Worm (Caenorhabditis elegans): Measurements from ENCODE around the gene Y38C1BA.1.

Gene Y38C1BA.1

ce11 chrIV:1837134-1837533 is 33.4 kb upstream of the Y38C1BA.1 start:
- TF ChIP-seq aly-1 (tag; optimal IDR thresholded peaks at IDR 0.05), result no peak

- no peak for TF ChIP-seq ceh-13 (GFP tag; optimal IDR thresholded peaks at IDR 0.05)
- no peak for TF ChIP-seq ceh-36 (tag; optimal IDR thresholded peaks at IDR 0.05)
- no peak for TF ChIP-seq aly-1 (tag; optimal IDR thresholded peaks at IDR 0.05)
- no peak for TF ChIP-seq F13C5.2 (tag; optimal IDR thresholded peaks at IDR 0.05)
- TF ChIP-seq pes-1 (GFP tag; IDR thresholded peaks at IDR 0.05), result no peak
- no peak for TF ChIP-seq hnd-1 (tag; optimal IDR thresholded peaks at IDR 0.05)
- TF ChIP-seq scrt-1 (GFP tag; IDR thresholded peaks at IDR 0.05), result no peak
Measured at ce11 chrIV:1834972-1835371, 31.2 kb upstream of the Y38C1BA.1 start.

DNA sequence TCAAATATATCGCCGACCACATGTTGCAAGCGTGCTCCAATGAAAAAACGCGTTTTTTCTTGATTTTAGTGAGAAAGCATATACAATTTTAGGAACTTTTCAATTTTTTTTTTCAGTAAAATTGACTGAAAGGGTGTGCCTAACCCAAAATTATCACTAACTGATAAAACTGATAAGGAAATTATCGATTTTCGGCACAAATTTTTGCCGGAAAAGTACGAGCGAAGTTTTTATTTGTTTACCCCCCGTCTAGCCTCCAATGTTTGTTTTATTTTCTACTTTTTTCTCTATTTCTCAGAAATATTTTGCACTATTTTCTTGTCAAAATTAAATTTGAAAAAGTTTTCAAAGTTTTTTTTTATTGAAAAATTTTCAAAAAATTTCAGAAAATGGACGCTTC is 30.5 kb upstream of the Y38C1BA.1 start, which contains the start of gene ccm-2:
ccm-2 (plus strand) TSS at position 387 of the 400 bp plus-strand sequence.
- TF ChIP-seq scrt-1 (GFP tag; IDR thresholded peaks at IDR 0.05) (no peak), tbx-37 (GFP tag; conservative IDR thresholded peaks at IDR 0.05) (no peak), aly-1 (tag; optimal IDR thresholded peaks at IDR 0.05) (no peak), hmbx-1 (tag; optimal IDR thresholded peaks at IDR 0.05) (no peak), ceh-36 (tag; optimal IDR thresholded peaks at IDR 0.05) (no peak), ets-7 (tag; optimal IDR thresholded peaks at IDR 0.05) (no peak), flt-1 (GFP tag; IDR thresholded peaks at IDR 0.05) (no peak), hmg-4 (GFP tag; optimal IDR thresholded peaks at IDR 0.05) (no peak), B0310.2 (tag; optimal IDR thresholded peaks at IDR 0.05) (no peak), sea-1 (GFP tag; conservative IDR thresholded peaks at IDR 0.05) (no peak), tbx-11 (GFP tag; IDR thresholded peaks at IDR 0.05) (no peak), ama-1 (optimal IDR thresholded peaks at IDR 0.05) (no peak), hnd-1 (tag; optimal IDR thresholded peaks at IDR 0.05) (no peak), ceh-13 (GFP tag; optimal IDR thresholded peaks at IDR 0.05) (no peak), F13C5.2 (tag; optimal IDR thresholded peaks at IDR 0.05) (no peak), pes-1 (GFP tag; IDR thresholded peaks at IDR 0.05) (no peak), tra-4 (tag; optimal IDR thresholded peaks at IDR 0.05) (no peak)

DNA sequence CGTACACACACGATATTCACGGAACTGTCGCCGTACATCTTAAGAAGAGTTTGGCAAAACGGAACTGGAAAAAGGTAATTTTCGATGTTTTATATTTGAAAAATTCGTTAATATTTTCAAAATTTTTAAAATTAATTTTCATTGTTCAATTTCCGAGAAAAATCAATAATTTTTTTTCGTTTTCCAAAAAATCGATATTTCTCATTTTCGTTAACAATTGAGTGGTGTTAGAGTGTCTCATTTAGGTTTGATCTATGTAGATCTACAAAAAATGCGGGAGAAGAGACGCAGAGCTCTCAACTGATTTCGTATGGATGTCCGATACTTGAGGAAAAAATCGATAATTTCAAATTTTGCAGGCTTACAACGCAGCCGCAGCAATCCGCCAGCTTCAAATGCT is 29.3 kb upstream of the Y38C1BA.1 start:
- TF ChIP-seq ets-7 (tag; optimal IDR thresholded peaks at IDR 0.05) (no peak), scrt-1 (GFP tag; IDR thresholded peaks at IDR 0.05) (no peak), hnd-1 (tag; optimal IDR thresholded peaks at IDR 0.05) (no peak), F13C5.2 (tag; optimal IDR thresholded peaks at IDR 0.05) (no peak), flt-1 (GFP tag; IDR thresholded peaks at IDR 0.05) (no peak), pes-1 (GFP tag; IDR thresholded peaks at IDR 0.05) (no peak), ama-1 (optimal IDR thresholded peaks at IDR 0.05) (no peak), tbx-37 (GFP tag; conservative IDR thresholded peaks at IDR 0.05) (no peak), hmg-4 (GFP tag; optimal IDR thresholded peaks at IDR 0.05) (no peak), hmbx-1 (tag; optimal IDR thresholded peaks at IDR 0.05) (no peak), ceh-36 (tag; optimal IDR thresholded peaks at IDR 0.05) (no peak)

DNA sequence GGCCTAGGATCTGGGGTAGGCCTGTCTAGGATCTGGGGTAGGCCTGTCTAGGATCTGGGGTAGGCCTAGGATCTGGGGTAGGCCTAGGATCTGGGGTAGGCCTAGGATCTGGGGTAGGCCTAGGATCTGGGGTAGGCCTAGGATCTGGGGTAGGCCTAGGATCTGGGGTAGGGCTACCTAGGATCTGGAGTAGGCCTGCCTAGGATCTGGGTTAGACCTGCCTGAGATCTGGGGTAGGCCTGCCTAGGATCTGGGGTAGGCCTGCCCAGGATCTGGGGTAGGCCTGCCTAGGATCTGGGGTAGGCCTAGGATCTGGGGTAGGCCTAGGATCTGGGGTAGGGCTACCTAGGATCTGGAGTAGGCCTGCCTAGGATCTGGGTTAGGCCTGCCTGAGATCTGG is 27.4 kb upstream of the Y38C1BA.1 start:
- TF ChIP-seq sea-1 (GFP tag; conservative IDR thresholded peaks at IDR 0.05) (peak; percentile 95), flt-1 (GFP tag; IDR thresholded peaks at IDR 0.05) (peak; percentile 94), pes-1 (GFP tag; IDR thresholded peaks at IDR 0.05) (peak; percentile 93), tbx-37 (GFP tag; conservative IDR thresholded peaks at IDR 0.05) (peak; percentile 96), tbx-11 (GFP tag; IDR thresholded peaks at IDR 0.05) (peak; percentile 93), scrt-1 (GFP tag; IDR thresholded peaks at IDR 0.05) (peak; percentile 99)

DNA sequence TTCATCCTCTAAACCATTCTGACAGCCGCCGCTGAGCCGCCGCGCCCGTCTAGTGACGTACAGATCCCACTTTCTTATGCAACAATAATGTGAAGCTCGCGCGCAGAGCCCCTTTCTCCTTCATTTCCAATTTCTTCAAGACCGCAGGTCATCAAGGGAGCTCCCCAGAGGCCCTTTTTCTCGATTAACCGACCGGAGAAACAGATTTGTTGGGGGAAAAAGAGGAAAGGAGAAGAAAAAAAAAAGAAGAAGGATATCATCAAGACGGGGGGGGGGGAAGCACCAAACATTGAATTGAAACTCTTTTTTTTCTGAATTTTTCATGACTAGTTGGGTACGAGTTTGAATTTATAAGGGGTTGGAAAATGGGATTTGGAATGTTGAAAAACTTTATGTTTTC is 23.6 kb upstream of the Y38C1BA.1 start:
- no peak for TF ChIP-seq tra-4 (tag; optimal IDR thresholded peaks at IDR 0.05)
- TF ChIP-seq hmbx-1 (tag; optimal IDR thresholded peaks at IDR 0.05), result no peak
- no peak for TF ChIP-seq ets-7 (tag; optimal IDR thresholded peaks at IDR 0.05)
- no peak for TF ChIP-seq tbx-11 (GFP tag; IDR thresholded peaks at IDR 0.05)
- TF ChIP-seq B0310.2 (tag; optimal IDR thresholded peaks at IDR 0.05), result no peak
- TF ChIP-seq hnd-1 (tag; optimal IDR thresholded peaks at IDR 0.05), result no peak
- TF ChIP-seq scrt-1 (GFP tag; IDR thresholded peaks at IDR 0.05), result no peak
- TF ChIP-seq aly-1 (tag; optimal IDR thresholded peaks at IDR 0.05), result no peak
- no peak for TF ChIP-seq ceh-13 (GFP tag; optimal IDR thresholded peaks at IDR 0.05)
- TF ChIP-seq sea-1 (GFP tag; conservative IDR thresholded peaks at IDR 0.05), result no peak
- no peak for TF ChIP-seq F13C5.2 (tag; optimal IDR thresholded peaks at IDR 0.05)
- no peak for TF ChIP-seq pes-1 (GFP tag; IDR thresholded peaks at IDR 0.05)
- no peak for TF ChIP-seq hmg-4 (GFP tag; optimal IDR thresholded peaks at IDR 0.05)
- no peak for TF ChIP-seq tbx-37 (GFP tag; conservative IDR thresholded peaks at IDR 0.05)
- no peak for TF ChIP-seq ama-1 (optimal IDR thresholded peaks at IDR 0.05)

DNA sequence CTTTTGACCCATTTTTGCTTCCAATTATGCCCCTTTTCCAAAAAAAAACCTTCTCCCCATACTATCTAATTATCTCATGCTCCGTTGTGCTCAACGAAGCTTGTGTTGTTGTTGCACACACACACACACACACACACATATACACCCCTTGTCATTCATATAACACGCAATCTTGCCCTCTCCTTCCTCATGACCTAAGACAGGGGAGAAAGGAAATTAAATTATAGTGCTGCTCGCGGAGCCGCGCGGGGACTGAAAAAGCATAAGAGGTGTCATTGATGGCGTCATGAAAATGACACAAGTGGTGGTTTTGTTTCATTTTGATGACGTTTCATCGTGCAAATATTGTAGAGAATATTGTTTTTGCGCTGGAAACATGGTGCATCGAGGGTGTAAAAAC is 23.0 kb upstream of the Y38C1BA.1 start:
- TF ChIP-seq F13C5.2 (tag; optimal IDR thresholded peaks at IDR 0.05) (no peak), pes-1 (GFP tag; IDR thresholded peaks at IDR 0.05) (no peak), ets-7 (tag; optimal IDR thresholded peaks at IDR 0.05) (no peak), tbx-11 (GFP tag; IDR thresholded peaks at IDR 0.05) (no peak), ceh-13 (GFP tag; optimal IDR thresholded peaks at IDR 0.05) (no peak), flt-1 (GFP tag; IDR thresholded peaks at IDR 0.05) (no peak), tbx-37 (GFP tag; conservative IDR thresholded peaks at IDR 0.05) (no peak), hmbx-1 (tag; optimal IDR thresholded peaks at IDR 0.05) (no peak), hmg-4 (GFP tag; optimal IDR thresholded peaks at IDR 0.05) (no peak), B0310.2 (tag; optimal IDR thresholded peaks at IDR 0.05) (no peak), ama-1 (optimal IDR thresholded peaks at IDR 0.05) (no peak), sea-1 (GFP tag; conservative IDR thresholded peaks at IDR 0.05) (no peak), ceh-36 (tag; optimal IDR thresholded peaks at IDR 0.05) (no peak), tra-4 (tag; optimal IDR thresholded peaks at IDR 0.05) (no peak), hnd-1 (tag; optimal IDR thresholded peaks at IDR 0.05) (no peak), aly-1 (tag; optimal IDR thresholded peaks at IDR 0.05) (no peak)

DNA sequence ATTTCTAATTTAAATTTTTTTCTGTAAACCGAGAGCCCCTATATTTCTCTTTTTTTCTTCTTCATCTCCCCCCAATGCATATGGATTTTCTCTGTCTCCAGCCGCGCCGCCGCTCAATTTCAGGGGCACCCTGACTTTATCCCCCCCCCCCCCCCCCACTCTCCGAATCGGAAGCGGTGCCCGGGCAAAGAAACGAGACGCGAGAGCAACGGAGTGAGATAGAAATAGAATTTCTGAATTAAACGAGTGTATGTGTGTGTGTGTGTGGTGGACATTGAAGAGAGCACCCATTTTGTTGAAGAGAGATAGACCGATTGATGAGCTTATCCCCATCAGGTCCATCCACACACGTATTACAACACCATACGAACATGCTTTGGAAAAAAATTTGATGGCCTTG is 22.0 kb upstream of the Y38C1BA.1 start:
- TF ChIP-seq scrt-1 (GFP tag; IDR thresholded peaks at IDR 0.05) (no peak), sea-1 (GFP tag; conservative IDR thresholded peaks at IDR 0.05) (no peak), pes-1 (GFP tag; IDR thresholded peaks at IDR 0.05) (no peak), tbx-11 (GFP tag; IDR thresholded peaks at IDR 0.05) (no peak)
